Worm (Caenorhabditis elegans) whole organism, L2 larva: ENCODE measurements around the gene T04F3.1.

Experiments used
- C34F6.9 ChIP-seq: fragments of 150-350 bp; optimal IDR thresholded peaks from 2 replicates; lab custom pipeline; 2014; ENCODE audit warnings: missing biosample characterization, missing genetic modification characterization
- R02D3.7 ChIP-seq: fragments of 150-350 bp; optimal IDR thresholded peaks from 2 replicates; lab custom pipeline; 2014; ENCODE audit warnings: missing biosample characterization, missing genetic modification characterization
- Y55F3AM.14 ChIP-seq: fragments of 200-800 bp; sonication (Bioruptor generic); optimal IDR thresholded peaks from 2 replicates; lab custom pipeline; 2018; ENCODE audit warnings: mild to moderate bottlenecking, missing genetic modification characterization, missing compliant biosample characterization
- blmp-1 ChIP-seq: sonication (generic microtip); optimal IDR thresholded peaks from 2 replicates; lab custom pipeline; 2017; ENCODE audit warnings: missing genetic modification characterization, mild to moderate bottlenecking, missing compliant biosample characterization, antibody characterized with exemption, moderate library complexity; ENCODE audit not compliant: insufficient read depth
- ceh-16 ChIP-seq: fragments of 150-350 bp; optimal IDR thresholded peaks from 2 replicates; lab custom pipeline; 2014; ENCODE audit warnings: missing biosample characterization, missing genetic modification characterization
- ceh-82 ChIP-seq: fragments of 150-350 bp; optimal IDR thresholded peaks from 2 replicates; lab custom pipeline; 2014; ENCODE audit warnings: missing biosample characterization, missing genetic modification characterization
- crh-2 ChIP-seq: sonication (generic microtip); optimal IDR thresholded peaks from 2 replicates; lab custom pipeline; 2017; ENCODE audit warnings: missing biosample characterization, missing genetic modification characterization
- dmd-4 ChIP-seq: sonication (generic microtip); optimal IDR thresholded peaks from 2 replicates; lab custom pipeline; 2017; ENCODE audit warnings: missing biosample characterization, missing genetic modification characterization
- egl-27 ChIP-seq: sonication (generic microtip); optimal IDR thresholded peaks from 3 replicates; lab custom pipeline; 2017; ENCODE audit warnings: missing biosample characterization, missing genetic modification reagents, missing genetic modification characterization
- elt-1 ChIP-seq: fragments of 150-350 bp; optimal IDR thresholded peaks from 2 replicates; lab custom pipeline; 2014; ENCODE audit warnings: missing biosample characterization, missing genetic modification characterization
- fos-1 ChIP-seq: fragments of 150-350 bp; optimal IDR thresholded peaks from 2 replicates; lab custom pipeline; 2014; ENCODE audit warnings: missing biosample characterization, missing genetic modification characterization
- lin-11 ChIP-seq: fragments of 150-350 bp; sonication (generic microtip); optimal IDR thresholded peaks from 2 replicates; lab custom pipeline; 2014; ENCODE audit warnings: missing biosample characterization, missing genetic modification characterization, inconsistent platforms, mixed read lengths
- lin-13 ChIP-seq: fragments of 150-350 bp; optimal IDR thresholded peaks from 2 replicates; lab custom pipeline; 2014; ENCODE audit warnings: missing biosample characterization, missing genetic modification reagents, missing genetic modification characterization
- lsy-2 ChIP-seq, 2 experiments: fragments of 150-350 bp in 1 of 2; sonication (generic microtip) in 1 of 2; optimal IDR thresholded peaks; 2 replicates each; lab custom pipeline; 2014 to 2017; ENCODE audit warnings: missing biosample characterization in 2 of 2, missing genetic modification characterization in 2 of 2
- mab-5 ChIP-seq: fragments of 150-350 bp; optimal IDR thresholded peaks from 2 replicates; lab custom pipeline; 2014; ENCODE audit warnings: missing biosample characterization, missing genetic modification characterization
- mbf-1 ChIP-seq: sonication (generic microtip); optimal IDR thresholded peaks from 2 replicates; lab custom pipeline; 2017; ENCODE audit warnings: missing biosample characterization, missing genetic modification characterization
- nhr-10 ChIP-seq: sonication (generic microtip); optimal IDR thresholded peaks from 2 replicates; lab custom pipeline; 2017; ENCODE audit warnings: missing biosample characterization, missing genetic modification characterization
- nhr-11 ChIP-seq: fragments of 150-350 bp; optimal IDR thresholded peaks from 2 replicates; lab custom pipeline; 2014; ENCODE audit warnings: missing biosample characterization, missing genetic modification characterization
- nhr-12 ChIP-seq: fragments of 150-350 bp; optimal IDR thresholded peaks from 2 replicates; lab custom pipeline; 2014; ENCODE audit warnings: missing biosample characterization, missing genetic modification characterization
- nhr-129 ChIP-seq: fragments of 150-350 bp; optimal IDR thresholded peaks from 2 replicates; lab custom pipeline; 2014; ENCODE audit warnings: missing biosample characterization, missing genetic modification characterization
- nhr-21 ChIP-seq: fragments of 150-350 bp; optimal IDR thresholded peaks from 2 replicates; lab custom pipeline; 2014; ENCODE audit warnings: missing biosample characterization, missing genetic modification characterization
- nhr-237 ChIP-seq: fragments of 150-350 bp; optimal IDR thresholded peaks from 2 replicates; lab custom pipeline; 2014; ENCODE audit warnings: missing biosample characterization, missing genetic modification characterization
- nhr-25 ChIP-seq: fragments of 150-350 bp; sonication (generic microtip); optimal IDR thresholded peaks from 3 replicates; lab custom pipeline; 2014; ENCODE audit warnings: missing biosample characterization, missing genetic modification characterization
- nhr-77 ChIP-seq: fragments of 150-350 bp; optimal IDR thresholded peaks from 2 replicates; lab custom pipeline; 2014; ENCODE audit warnings: missing biosample characterization, missing genetic modification characterization
- sem-4 ChIP-seq: fragments of 150-350 bp; optimal IDR thresholded peaks from 2 replicates; lab custom pipeline; 2014; ENCODE audit warnings: missing biosample characterization, missing genetic modification reagents, missing genetic modification characterization
- skn-1 ChIP-seq: sonication (generic microtip); optimal IDR thresholded peaks from 2 replicates; lab custom pipeline; 2017; ENCODE audit warnings: missing biosample characterization, missing genetic modification characterization
- sma-9 ChIP-seq, 2 experiments: fragments of 150-350 bp in 1 of 2; sonication (generic microtip) in 1 of 2; optimal IDR thresholded peaks; 2 replicates each; lab custom pipeline; 2014 to 2016; ENCODE audit warnings: missing genetic modification characterization in 2 of 2, mild to moderate bottlenecking in 1 of 2, missing biosample characterization in 1 of 2, missing compliant biosample characterization in 1 of 2, missing genetic modification reagents in 1 of 2, moderate library complexity in 1 of 2
- unc-62 ChIP-seq: fragments of 150-350 bp; optimal IDR thresholded peaks from 2 replicates; lab custom pipeline; 2014; ENCODE audit warnings: missing biosample characterization, missing genetic modification reagents, missing genetic modification characterization
- zag-1 ChIP-seq: fragments of 150-350 bp; optimal IDR thresholded peaks from 2 replicates; lab custom pipeline; 2014; ENCODE audit warnings: missing biosample characterization, missing genetic modification characterization
- ztf-1 ChIP-seq: fragments of 200-800 bp; sonication (Bioruptor generic); conservative IDR thresholded peaks from 2 replicates; pipeline ENCODE4 v1.3.6; 2022; ENCODE audit warnings: missing genetic modification characterization, missing compliant biosample characterization
- ztf-11 ChIP-seq: sonication (generic microtip); optimal IDR thresholded peaks from 2 replicates; lab custom pipeline; 2017; ENCODE audit warnings: missing biosample characterization, missing genetic modification characterization

The T04F3.1 gene

ce11 chrV:11739820-11740219, at the start of gene T04F3.1:
Gene T04F3.1, plus strand, starts transcription at chrV:11740065.
- TF ChIP-seq sma-9 (GFP tag; optimal IDR thresholded peaks at IDR 0.05; lab: Kevin White, UChicago) = peak; percentile 75
- TF ChIP-seq sma-9 (tag; optimal IDR thresholded peaks at IDR 0.05; lab: Kevin White, UChicago) = no peak
- peak; percentile 41 for TF ChIP-seq nhr-21
- TF ChIP-seq elt-1 = no peak
- no peak for TF ChIP-seq mbf-1 (tag; lab: Kevin White, UChicago)

DNA sequence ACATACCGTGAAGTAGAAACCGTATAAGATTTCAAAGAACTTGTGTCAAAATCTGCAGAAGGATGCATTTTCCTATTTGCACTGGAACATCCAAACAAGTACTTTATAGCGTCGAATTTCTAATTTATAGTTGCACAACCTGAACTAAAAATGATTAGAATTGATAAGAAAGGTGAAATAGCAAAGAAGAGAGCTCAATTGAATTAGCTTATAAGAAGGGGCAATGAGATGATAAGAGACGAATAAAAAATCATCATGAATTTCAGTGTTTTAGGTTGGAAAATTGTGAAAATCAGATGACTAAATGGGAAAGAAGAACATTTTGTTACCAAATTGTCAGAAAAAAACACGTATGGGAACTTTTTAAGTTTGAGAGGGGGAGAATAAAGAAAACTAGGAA, 48.3 kb upstream of the T04F3.1 start, which contains the start of gene W05E10.1:
Gene W05E10.1 (minus strand): TSS at position 139 of the 400 bp plus-strand sequence.
- TF ChIP-seq fos-1 = peak; percentile 84
- peak; percentile 38 for TF ChIP-seq skn-1 (tag; lab: Kevin White, UChicago)
- no peak for TF ChIP-seq lin-13 (GFP tag; lab: Kevin White, UChicago)
- no peak for TF ChIP-seq blmp-1 (tag; lab: Kevin White, UChicago)
- no peak for TF ChIP-seq nhr-77 (tag; lab: Kevin White, UChicago)
- TF ChIP-seq nhr-129 (tag; lab: Kevin White, UChicago) = no peak

DNA sequence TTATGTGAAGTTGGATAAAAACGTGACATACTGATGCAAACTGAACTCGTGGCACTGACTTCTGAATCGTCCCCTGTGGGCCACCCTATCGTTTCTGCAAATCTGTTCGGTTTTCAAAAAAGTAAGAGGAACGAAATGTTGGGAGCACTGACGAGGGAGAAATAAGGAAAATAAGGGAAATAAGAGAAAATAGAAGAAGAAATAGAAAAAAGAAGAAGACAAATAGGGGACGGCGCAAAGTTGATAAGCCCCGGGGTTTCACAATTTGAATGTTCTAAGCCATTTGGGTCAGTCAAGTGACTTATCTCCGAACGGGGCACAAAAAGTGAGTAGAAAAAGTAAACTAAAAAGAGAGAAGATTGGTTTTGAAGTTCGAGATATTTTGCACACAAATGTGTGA, 44.3 kb upstream of the T04F3.1 start, which contains the start of gene W05E10.5:
Gene W05E10.5 (minus strand): TSS at position 101 of the 400 bp plus-strand sequence.
- TF ChIP-seq dmd-4 (tag; lab: Kevin White, UChicago) (no peak), egl-27 (tag; lab: Kevin White, UChicago) (no peak), nhr-25 (tag; lab: Kevin White, UChicago) (no peak), elt-1 (no peak), ceh-16 (no peak)

ce11 chrV:11697482-11697881, 42.4 kb upstream of the T04F3.1 start:
- TF ChIP-seq unc-62 (no peak), zag-1 (tag; lab: Kevin White, UChicago) (peak; percentile 6), lin-11 (tag; lab: Kevin White, UChicago) (no peak), crh-2 (tag; lab: Kevin White, UChicago) (peak; percentile 28), mbf-1 (tag; lab: Kevin White, UChicago) (no peak), lsy-2 (tag; optimal IDR thresholded peaks at IDR 0.05; lab: Kevin White, UChicago) (peak in 1 of 2 experiments; percentile 16), sem-4 (tag; lab: Kevin White, UChicago) (peak; percentile 66)

- no peak for TF ChIP-seq mab-5
- no peak for TF ChIP-seq Y55F3AM.14 (GFP tag; lab: Kevin White, UChicago)
- no peak for TF ChIP-seq nhr-12 (tag; lab: Kevin White, UChicago)
- TF ChIP-seq lin-11 (tag; lab: Kevin White, UChicago) = no peak
- no peak for TF ChIP-seq C34F6.9 (tag; lab: Kevin White, UChicago)
- no peak for TF ChIP-seq nhr-237 (tag; lab: Kevin White, UChicago)
- no peak for TF ChIP-seq nhr-11 (tag; lab: Kevin White, UChicago)
- no peak for TF ChIP-seq elt-1
- TF ChIP-seq ztf-1 (GFP tag; lab: Robert Waterston, UW) = no peak
- no peak for TF ChIP-seq ztf-11 (tag; lab: Kevin White, UChicago)
- no peak for TF ChIP-seq unc-62
- no peak for TF ChIP-seq nhr-10 (tag; lab: Kevin White, UChicago)
- no peak for TF ChIP-seq ceh-82 (tag; lab: Kevin White, UChicago)
- TF ChIP-seq R02D3.7 (tag; lab: Kevin White, UChicago) = no peak
- no peak for TF ChIP-seq nhr-129 (tag; lab: Kevin White, UChicago)
- TF ChIP-seq crh-2 (tag; lab: Kevin White, UChicago) = no peak
Measured at ce11 chrV:11704658-11705057, 35.2 kb upstream of the T04F3.1 start.

- TF ChIP-seq lin-13 (GFP tag; lab: Kevin White, UChicago) = no peak
- TF ChIP-seq nhr-77 (tag; lab: Kevin White, UChicago) = no peak
- no peak for TF ChIP-seq nhr-12 (tag; lab: Kevin White, UChicago)
Measured at ce11 chrV:11705399-11705798, 34.5 kb upstream of the T04F3.1 start, which contains the start of gene ceh-32. Gene ceh-32, minus strand, starts transcription at chrV:11705400.
